Fruit fly (Drosophila melanogaster) whole organism, pupa: Measurements from ENCODE around the gene Sgf11.

Experiments
- CG10348 ChIP-seq: fragments of 200-800 bp; sonication (Bioruptor generic); IDR thresholded peaks from 2 replicates; pipeline ENCODE4 v1.3.6; 2022; ENCODE audit warnings: missing biosample characterization, missing genetic modification characterization
- CG12605 ChIP-seq: fragments of 200-800 bp; sonication (Bioruptor generic); IDR thresholded peaks from 2 replicates; pipeline ENCODE4 v1.3.6; 2022; ENCODE audit warnings: missing biosample characterization, missing genetic modification characterization
- CG13204 ChIP-seq: fragments of 200-800 bp; sonication (Bioruptor generic); optimal IDR thresholded peaks from 2 replicates; lab custom pipeline; 2018; ENCODE audit warnings: missing biosample characterization, mild to moderate bottlenecking, missing genetic modification characterization, moderate library complexity
- CG14655 ChIP-seq: fragments of 200-800 bp; sonication (Bioruptor generic); optimal IDR thresholded peaks from 3 replicates; lab custom pipeline; 2017; ENCODE audit warnings: mild to moderate bottlenecking, missing biosample characterization, missing genetic modification reagents, missing genetic modification characterization
- CG17806 ChIP-seq: fragments of 200-800 bp; sonication (Bioruptor generic); optimal IDR thresholded peaks from 2 replicates; lab custom pipeline; 2018; ENCODE audit warnings: missing biosample characterization, mild to moderate bottlenecking, missing genetic modification characterization, moderate library complexity
- CG4496 ChIP-seq: fragments of 200-800 bp; sonication (Bioruptor generic); IDR thresholded peaks from 3 replicates; pipeline ENCODE4 v1.3.6; 2022; ENCODE audit warnings: missing biosample characterization, missing genetic modification characterization
- CG8301 ChIP-seq: fragments of 200-800 bp; sonication (Bioruptor generic); optimal IDR thresholded peaks from 2 replicates; lab custom pipeline; 2018; ENCODE audit warnings: missing biosample characterization, mild to moderate bottlenecking, missing genetic modification characterization
- CG9948 ChIP-seq: fragments of 200-800 bp; sonication (Bioruptor generic); optimal IDR thresholded peaks from 2 replicates; lab custom pipeline; 2018; ENCODE audit warnings: missing biosample characterization, mild to moderate bottlenecking, missing genetic modification characterization, moderate library complexity
- D1 ChIP-seq: fragments of 200-800 bp; sonication (Bioruptor generic); optimal IDR thresholded peaks from 2 replicates; lab custom pipeline; 2018; ENCODE audit warnings: missing biosample characterization, mild to moderate bottlenecking, missing genetic modification characterization, moderate library complexity
- EcR ChIP-seq: fragments of 200-800 bp; sonication (Bioruptor generic); optimal IDR thresholded peaks from 3 replicates; lab custom pipeline; 2019; ENCODE audit warnings: missing biosample characterization, missing genetic modification characterization, mild to moderate bottlenecking, moderate library complexity, missing genetic modification reagents
- Pif1B ChIP-seq: fragments of 200-800 bp; sonication (Bioruptor generic); optimal IDR thresholded peaks from 3 replicates; lab custom pipeline; 2016; ENCODE audit warnings: missing biosample characterization, missing genetic modification characterization
- gl ChIP-seq: fragments of 200-800 bp; sonication (Bioruptor generic); optimal IDR thresholded peaks from 2 replicates; lab custom pipeline; 2018; ENCODE audit warnings: missing biosample characterization, mild to moderate bottlenecking, missing genetic modification characterization
- rn ChIP-seq: fragments of 200-800 bp; sonication (Bioruptor generic); IDR thresholded peaks from 2 replicates; pipeline ENCODE4 v1.3.6; 2022; ENCODE audit warnings: missing biosample characterization, missing genetic modification characterization

dm6 chr3L:18637348-18637747 is 44.3 kb downstream of the Sgf11 start:
- TF ChIP-seq Pif1B (GFP tag; lab: Kevin White, UChicago) (no peak), rn (GFP tag; lab: Robert Waterston, UW) (no peak), CG8301 (tag; lab: Kevin White, UChicago) (no peak), CG10348 (no peak), EcR (GFP tag; lab: Kevin White, UChicago) (no peak), CG4496 (GFP tag; lab: Robert Waterston, UW) (no peak), D1 (tag; lab: Kevin White, UChicago) (no peak), CG17806 (no peak), CG12605 (GFP tag; lab: Robert Waterston, UW) (no peak), CG14655 (GFP tag; lab: Kevin White, UChicago) (no peak), gl (tag; lab: Kevin White, UChicago) (no peak), CG13204 (GFP tag; lab: Kevin White, UChicago) (no peak), CG9948 (tag; lab: Kevin White, UChicago) (no peak)
